Worm (Caenorhabditis elegans) whole organism, young adult: ENCODE data around the gene C43H6.12.

Experiments used
- Y53G8AR.9 ChIP-seq: fragments of 200-800 bp; sonication (Bioruptor generic); conservative IDR thresholded peaks from 2 replicates; pipeline ENCODE4 v1.3.6; 2022; ENCODE audit warnings: missing genetic modification reagents, missing genetic modification characterization, missing compliant biosample characterization
- athp-1 ChIP-seq: sonication (generic microtip); optimal IDR thresholded peaks from 2 replicates; lab custom pipeline; 2017; ENCODE audit warnings: mild to moderate bottlenecking, missing genetic modification characterization, missing compliant biosample characterization
- chd-7 ChIP-seq: sonication (generic microtip); optimal IDR thresholded peaks from 2 replicates; lab custom pipeline; 2016; ENCODE audit warnings: mild to moderate bottlenecking, missing genetic modification characterization, moderate library complexity, missing compliant biosample characterization
- dpl-1 ChIP-seq: fragments of 150-350 bp; optimal IDR thresholded peaks from 2 replicates; lab custom pipeline; 2014; ENCODE audit warnings: missing biosample characterization, missing genetic modification reagents, missing genetic modification characterization
- hlh-26 ChIP-seq: fragments of 200-800 bp; sonication (Bioruptor generic); conservative IDR thresholded peaks from 2 replicates; pipeline ENCODE4 v1.3.6; 2022; ENCODE audit warnings: missing genetic modification reagents, missing genetic modification characterization, missing compliant biosample characterization
- lin-40 ChIP-seq: sonication (generic microtip); optimal IDR thresholded peaks from 2 replicates; lab custom pipeline; 2016; ENCODE audit warnings: missing genetic modification characterization, mild to moderate bottlenecking, missing compliant biosample characterization, missing genotype, missing genetic modification reagents
- lsl-1 ChIP-seq: fragments of 200-800 bp; sonication (Bioruptor generic); optimal IDR thresholded peaks from 2 replicates; lab custom pipeline; 2018; ENCODE audit warnings: mild to moderate bottlenecking, missing genetic modification characterization, moderate library complexity, missing compliant biosample characterization
- lsy-27 ChIP-seq: sonication (generic microtip); optimal IDR thresholded peaks from 2 replicates; lab custom pipeline; 2017; ENCODE audit warnings: missing genetic modification characterization, mild to moderate bottlenecking, missing compliant biosample characterization, antibody characterized with exemption, missing genotype, borderline replicate concordance; ENCODE audit not compliant: insufficient read depth
- madf-8 ChIP-seq: fragments of 200-800 bp; sonication (Bioruptor generic); conservative IDR thresholded peaks from 2 replicates; pipeline ENCODE4 v1.3.6; 2022; ENCODE audit warnings: missing genetic modification reagents, missing genetic modification characterization, missing compliant biosample characterization
- mcd-1 ChIP-seq: fragments of 200-800 bp; sonication (Bioruptor generic); IDR thresholded peaks from 2 replicates; pipeline ENCODE4 v1.3.6; 2022; ENCODE audit warnings: missing genetic modification reagents, missing genetic modification characterization, missing compliant biosample characterization
- rpc-1 ChIP-seq, 2 experiments: fragments of 150-350 bp in 1 of 2; sonication (generic microtip) in 1 of 2; optimal IDR thresholded peaks; 2 replicates each; lab custom pipeline; 2014 to 2018; ENCODE audit warnings: missing biosample characterization in 1 of 2, missing genetic modification characterization in 1 of 2, missing genetic modification reagents in 1 of 2, missing genotype in 1 of 2
- ztf-18 ChIP-seq: sonication (generic microtip); optimal IDR thresholded peaks from 2 replicates; lab custom pipeline; 2016; ENCODE audit warnings: missing genotype, mild to moderate bottlenecking, missing genetic modification characterization, missing compliant biosample characterization

DNA sequence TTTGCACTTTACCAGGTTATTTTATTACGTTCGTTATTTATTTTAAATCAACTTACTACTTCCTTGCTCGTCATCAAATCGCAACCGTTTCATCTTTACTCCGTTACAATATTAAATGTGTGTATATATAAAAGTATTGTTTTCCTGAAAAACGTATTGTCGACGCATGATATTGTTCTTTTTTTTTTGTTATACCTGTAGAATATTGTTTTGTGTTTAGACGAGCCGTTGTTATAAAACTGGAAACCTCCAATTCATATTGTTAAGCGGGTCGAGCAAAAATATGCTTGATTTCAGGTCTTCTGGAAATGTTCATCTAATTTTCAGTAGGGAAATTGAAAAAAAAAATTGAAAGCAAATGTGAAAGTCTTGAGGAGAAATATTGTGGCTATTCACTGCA is 29.4 kb downstream of the C43H6.12 start, which contains the start of gene gid-2:
- no peak for TF ChIP-seq dpl-1 (GFP tag; lab: Kevin White, UChicago)
- TF ChIP-seq athp-1 (tag; lab: Kevin White, UChicago): no peak
- no peak for TF ChIP-seq lsy-27 (tag; lab: Kevin White, UChicago)
- TF ChIP-seq lsl-1: no peak
- TF ChIP-seq Y53G8AR.9 (GFP tag; lab: Robert Waterston, UW): no peak
- no peak for TF ChIP-seq madf-8 (GFP tag; lab: Robert Waterston, UW)
- no peak for TF ChIP-seq hlh-26 (GFP tag; lab: Robert Waterston, UW)
- TF ChIP-seq lin-40 (tag; lab: Kevin White, UChicago): no peak
- TF ChIP-seq rpc-1 (optimal IDR thresholded peaks at IDR 0.05; lab: Kevin White, UChicago): no peak
- TF ChIP-seq rpc-1 (tag; optimal IDR thresholded peaks at IDR 0.05; lab: Kevin White, UChicago): no peak
- TF ChIP-seq mcd-1 (GFP tag; lab: Robert Waterston, UW): no peak
- TF ChIP-seq chd-7 (tag; lab: Kevin White, UChicago): no peak
- TF ChIP-seq ztf-18 (tag; lab: Kevin White, UChicago): no peak
